Worm (Caenorhabditis elegans): ENCODE data around the gene swt-3.

swt-3 gene

DNA sequence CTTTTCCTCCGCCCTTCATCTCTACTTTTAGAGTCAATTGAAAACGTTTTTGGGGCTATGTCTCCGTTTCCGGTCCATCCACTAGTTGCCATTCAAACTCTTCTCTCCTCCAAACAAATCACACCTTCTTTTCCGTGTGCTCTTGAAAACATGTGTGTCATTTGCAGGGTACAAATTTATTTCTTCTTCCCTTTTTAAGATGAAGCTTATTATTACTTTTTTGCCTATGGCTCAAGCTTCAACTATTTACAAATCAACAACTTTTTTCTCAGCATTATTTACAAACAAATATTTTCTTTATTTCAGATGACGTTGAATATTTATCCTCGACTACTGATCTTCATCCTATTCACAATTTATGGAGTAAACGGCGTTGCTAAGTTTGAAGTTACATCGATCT lies 36.0 kb downstream of the swt-3 start, which contains the start of gene T25B9.3:
Gene T25B9.3, plus strand, starts transcription at position 301 of the 400 bp plus-strand sequence.
- TF ChIP-seq nhr-84 (tag; optimal IDR thresholded peaks at IDR 0.05) = no peak
- no peak for TF ChIP-seq efl-1 (optimal IDR thresholded peaks at IDR 0.05)
- peak in 1 of 2 experiments; percentile 44 for TF ChIP-seq efl-1 (GFP tag; optimal IDR thresholded peaks at IDR 0.05 in 1 of 2)

DNA sequence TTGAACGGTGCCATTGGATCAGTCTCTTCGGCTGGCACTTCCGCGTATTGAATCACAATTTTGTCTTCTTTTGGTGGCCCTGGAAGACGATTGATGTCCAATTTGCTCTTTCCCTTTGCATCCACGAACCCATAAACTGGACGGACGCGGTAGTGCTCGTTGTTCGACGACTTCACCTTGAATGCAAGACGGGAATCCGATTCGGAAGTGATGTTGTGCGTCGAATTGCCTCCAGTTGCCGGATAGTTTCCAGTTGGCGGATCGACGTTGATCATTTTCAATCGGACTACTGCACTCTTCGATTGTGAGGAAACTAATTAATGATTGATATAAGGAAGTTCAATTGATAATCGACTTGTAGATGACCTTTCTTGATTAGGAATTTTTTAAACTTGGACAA lies 42.2 kb downstream of the swt-3 start, which contains the start of gene ssp-34:
Gene ssp-34, minus strand, starts transcription at position 275 of the 400 bp plus-strand sequence.
- no peak for TF ChIP-seq fkh-4 (tag; optimal IDR thresholded peaks at IDR 0.05; ENCODE audit: borderline replicate concordance)

DNA sequence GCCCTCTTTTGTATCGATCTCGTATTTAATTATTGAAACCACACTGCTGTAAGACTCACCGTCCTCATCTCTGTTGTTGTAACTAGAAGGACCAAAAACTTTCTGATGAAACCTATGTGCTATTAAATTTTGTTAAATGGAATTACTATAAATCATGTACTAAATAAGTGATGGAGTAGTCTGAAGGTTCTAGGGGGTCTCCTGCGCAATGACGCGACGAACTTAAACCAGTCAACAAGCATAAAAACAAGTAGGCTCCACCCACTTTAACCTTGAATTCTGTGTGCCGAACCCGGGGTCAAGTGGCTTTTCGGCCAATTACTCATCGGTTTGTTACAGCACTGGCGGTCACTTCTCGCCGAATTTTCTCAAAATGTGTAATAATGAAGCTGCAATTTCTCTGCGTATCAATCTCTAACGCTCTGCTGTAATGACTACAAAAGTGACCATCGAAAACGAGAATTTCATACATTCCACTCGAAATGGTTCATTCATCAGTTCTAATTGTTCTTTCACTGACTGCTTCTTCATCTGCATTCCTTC lies 43.4 kb downstream of the swt-3 start, which contains the start of gene grl-21:
Gene grl-21, plus strand, starts transcription at position 464 of the 543 bp plus-strand sequence.
- no peak for TF ChIP-seq aha-1 (tag; optimal IDR thresholded peaks at IDR 0.05)
- TF ChIP-seq nhr-84 (tag; optimal IDR thresholded peaks at IDR 0.05) = no peak
- TF ChIP-seq rnt-1 (tag; optimal IDR thresholded peaks at IDR 0.05) = no peak
- no peak for TF ChIP-seq nhr-237 (tag; optimal IDR thresholded peaks at IDR 0.05)
- TF ChIP-seq mdl-1 (tag; optimal IDR thresholded peaks at IDR 0.05) = no peak
- TF ChIP-seq lsy-2 (tag; optimal IDR thresholded peaks at IDR 0.05) = no peak
- TF ChIP-seq nhr-85 (tag) = no peak
- TF ChIP-seq lin-13 (GFP tag; optimal IDR thresholded peaks at IDR 0.05) = no peak
- no peak for TF ChIP-seq isw-1 (GFP tag; IDR thresholded peaks at IDR 0.05)

DNA sequence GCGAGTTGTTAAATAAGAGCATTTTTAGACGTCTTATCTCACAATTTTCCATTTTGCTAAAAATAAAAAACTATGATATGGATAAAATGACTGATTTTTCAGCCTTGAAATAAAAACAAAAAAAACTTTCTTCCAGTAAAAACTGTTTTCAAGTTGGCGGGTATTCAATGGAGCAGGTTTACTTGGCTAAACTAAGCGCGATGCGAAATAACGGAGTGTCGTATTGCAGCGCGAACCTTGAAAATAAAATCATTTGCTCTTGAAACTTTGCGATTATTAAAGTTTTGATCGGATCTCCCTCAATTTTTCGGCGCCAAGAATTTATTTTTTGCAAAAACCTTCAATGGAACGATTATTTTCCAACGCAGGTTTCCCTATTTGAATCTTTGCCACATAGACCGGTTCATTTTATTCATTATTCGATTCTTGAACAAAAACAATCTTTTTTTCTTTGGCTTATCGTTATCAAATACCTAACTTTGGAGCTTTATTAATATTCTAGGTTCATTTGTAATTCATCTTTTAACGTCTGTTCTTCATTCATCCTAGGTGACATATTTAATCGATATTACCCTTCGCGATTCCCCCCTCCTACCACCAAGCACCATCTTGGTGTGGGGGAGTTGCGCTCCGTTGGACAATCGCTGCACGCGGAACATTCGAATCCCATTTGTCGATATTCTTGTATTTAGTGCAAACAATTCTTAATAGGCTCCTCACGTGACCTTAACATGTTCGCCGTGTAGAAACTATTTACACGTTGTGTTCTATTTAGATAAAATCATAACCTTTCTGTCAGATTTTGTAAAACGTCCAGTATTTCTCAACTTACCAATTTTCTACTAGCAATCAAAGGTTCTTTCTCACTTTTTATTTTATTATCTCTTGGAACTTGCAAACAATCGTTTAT lies 45.7 kb downstream of the swt-3 start, which contains the start of the genes orc-5 and cyb-1:
Gene orc-5, minus strand, starts transcription at position 62 of the 910 bp plus-strand sequence.
Gene cyb-1, plus strand, starts transcription at position 690 of the 910 bp plus-strand sequence.
- peak; percentile 87 for TF ChIP-seq unc-130 (tag; optimal IDR thresholded peaks at IDR 0.05)
- no peak for TF ChIP-seq nhr-28 (tag; optimal IDR thresholded peaks at IDR 0.05)
- TF ChIP-seq unc-30 (tag; optimal IDR thresholded peaks at IDR 0.05) = no peak
- peak; percentile 80 for TF ChIP-seq nhr-20 (tag; optimal IDR thresholded peaks at IDR 0.05)
- TF ChIP-seq mdl-1 (tag; optimal IDR thresholded peaks at IDR 0.05) = peak in 1 of 2 experiments; percentile 66
- TF ChIP-seq ceh-8 (GFP tag; optimal IDR thresholded peaks at IDR 0.05) = peak; percentile 3
- no peak for TF ChIP-seq nhr-84 (tag; optimal IDR thresholded peaks at IDR 0.05)
- TF ChIP-seq vab-15 (tag; optimal IDR thresholded peaks at IDR 0.05) = no peak
- peak; percentile 41 for TF ChIP-seq F16B12.6 (tag; optimal IDR thresholded peaks at IDR 0.05)
- no peak for TF ChIP-seq nhr-76 (tag; optimal IDR thresholded peaks at IDR 0.05)
- peak; percentile 83 for TF ChIP-seq skn-1 (tag; optimal IDR thresholded peaks at IDR 0.05)
- TF ChIP-seq lin-13 (GFP tag; optimal IDR thresholded peaks at IDR 0.05) = peak; percentile 82
- TF ChIP-seq alr-1 (tag; optimal IDR thresholded peaks at IDR 0.05; ENCODE audit: borderline replicate concordance) = no peak
- peak; percentile 74 for TF ChIP-seq grh-1 (GFP tag; IDR thresholded peaks at IDR 0.05)
- no peak for TF ChIP-seq pag-3 (tag; optimal IDR thresholded peaks at IDR 0.05; ENCODE audit: borderline replicate concordance, insufficient read depth)
- no peak for TF ChIP-seq sptf-1 (tag; optimal IDR thresholded peaks at IDR 0.05)
- peak; percentile 88 for TF ChIP-seq nhr-47 (tag; optimal IDR thresholded peaks at IDR 0.05)
- no peak for TF ChIP-seq ztf-11 (tag; optimal IDR thresholded peaks at IDR 0.05)
- TF ChIP-seq snu-23 (GFP tag; optimal IDR thresholded peaks at IDR 0.05) = peak; percentile 90
- no peak for TF ChIP-seq pax-3 (tag; optimal IDR thresholded peaks at IDR 0.05)
- TF ChIP-seq swsn-7 (tag; optimal IDR thresholded peaks at IDR 0.05) = peak; percentile 81
- no peak for TF ChIP-seq zip-4 (GFP tag; optimal IDR thresholded peaks at IDR 0.05)
- TF ChIP-seq elt-2 (tag; optimal IDR thresholded peaks at IDR 0.05) = no peak
- TF ChIP-seq fkh-4 (tag; optimal IDR thresholded peaks at IDR 0.05; ENCODE audit: borderline replicate concordance) = no peak
- TF ChIP-seq tbx-2 (tag; optimal IDR thresholded peaks at IDR 0.05) = peak; percentile 78
- TF ChIP-seq blmp-1 (tag; optimal IDR thresholded peaks at IDR 0.05) = peak; percentile 87
- peak; percentile 80 for TF ChIP-seq mep-1 (tag; optimal IDR thresholded peaks at IDR 0.05)
- peak; percentile 76 for TF ChIP-seq isw-1 (GFP tag; IDR thresholded peaks at IDR 0.05)
- TF ChIP-seq lir-3 (tag; optimal IDR thresholded peaks at IDR 0.05; ENCODE audit: poor library complexity) = peak; percentile 55
- peak; percentile 70 for TF ChIP-seq dsc-1 (tag; optimal IDR thresholded peaks at IDR 0.05)
- peak; percentile 74 for TF ChIP-seq lin-14 (GFP tag; optimal IDR thresholded peaks at IDR 0.05)
- peak; percentile 94 to 98 for TF ChIP-seq efl-1 (optimal IDR thresholded peaks at IDR 0.05)
- peak; percentile 98 to 100 for TF ChIP-seq efl-1 (GFP tag; optimal IDR thresholded peaks at IDR 0.05 in 1 of 2)
- TF ChIP-seq fkh-8 (tag; optimal IDR thresholded peaks at IDR 0.05) = peak; percentile 52
- TF ChIP-seq irx-1 (tag; optimal IDR thresholded peaks at IDR 0.05) = peak; percentile 65
- peak; percentile 87 for TF ChIP-seq rnt-1 (tag; optimal IDR thresholded peaks at IDR 0.05)
- TF ChIP-seq ceh-82 (tag; optimal IDR thresholded peaks at IDR 0.05) = peak; percentile 56 to 81 (median 71)
- peak; percentile 34 for TF ChIP-seq fos-1 (tag; optimal IDR thresholded peaks at IDR 0.05)
